Fruit fly (Drosophila melanogaster): ENCODE data around the gene CG31809.
A peak's percentile ranks its signal among the peaks of the same experiment; 100 is the strongest.

DNA sequence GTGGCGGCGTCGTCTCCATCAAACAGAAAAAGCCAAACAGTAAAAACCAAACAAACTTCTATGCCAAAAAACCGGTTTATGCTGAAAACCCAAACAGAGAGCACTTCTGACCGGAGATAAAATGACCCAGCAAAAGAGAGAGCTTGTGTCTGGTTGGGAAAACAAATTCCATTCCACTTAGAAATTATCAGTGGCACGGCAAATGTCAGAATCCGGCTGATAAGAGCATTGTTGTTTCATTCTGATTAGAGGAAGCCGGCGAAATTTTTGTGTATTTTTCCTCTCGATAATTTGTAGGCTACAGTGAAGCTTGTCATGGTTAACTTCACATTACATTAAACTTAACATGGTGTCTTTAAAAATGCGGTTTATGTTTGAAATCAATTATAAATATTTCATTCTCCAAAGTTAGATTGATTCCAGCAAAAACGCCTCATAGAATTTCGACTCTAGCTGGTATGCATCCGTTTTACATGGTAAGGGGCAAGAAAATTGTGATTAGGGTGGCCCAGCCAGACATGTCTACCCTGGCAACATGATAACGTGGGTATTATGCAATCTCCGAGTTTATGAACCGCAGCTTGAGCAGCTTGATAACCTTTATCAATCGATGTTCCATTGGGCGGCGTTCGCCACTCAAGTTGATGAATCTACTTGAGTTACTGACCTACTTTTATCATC, 41.0 kb downstream of the CG31809 start:
- peak; percentile 50 for TF ChIP-seq CG8159 (tag; optimal IDR thresholded peaks at IDR 0.05)
- no peak for TF ChIP-seq CG12605 (GFP tag; IDR thresholded peaks at IDR 0.05)
- no peak for TF ChIP-seq CG32121 (GFP tag; IDR thresholded peaks at IDR 0.05)
- no peak for TF ChIP-seq CG14655 (GFP tag; optimal IDR thresholded peaks at IDR 0.05)
- no peak for TF ChIP-seq Pif1A (GFP tag; optimal IDR thresholded peaks at IDR 0.05)
- TF ChIP-seq CG34367 (tag; optimal IDR thresholded peaks at IDR 0.05) = no peak
